Fruit fly (Drosophila melanogaster): ENCODE measurements around the gene CG6333.

The CG6333 gene

dm6 chr3L:17506830-17507229, 20.8 kb upstream of the CG6333 start:
- TF ChIP-seq CG11696 (GFP tag; IDR thresholded peaks at IDR 0.05), result peak; percentile 68
- TF ChIP-seq Hr51 (GFP tag; optimal IDR thresholded peaks at IDR 0.05), result no peak
- TF ChIP-seq cg (GFP tag; optimal IDR thresholded peaks at IDR 0.05), result peak; percentile 22

DNA sequence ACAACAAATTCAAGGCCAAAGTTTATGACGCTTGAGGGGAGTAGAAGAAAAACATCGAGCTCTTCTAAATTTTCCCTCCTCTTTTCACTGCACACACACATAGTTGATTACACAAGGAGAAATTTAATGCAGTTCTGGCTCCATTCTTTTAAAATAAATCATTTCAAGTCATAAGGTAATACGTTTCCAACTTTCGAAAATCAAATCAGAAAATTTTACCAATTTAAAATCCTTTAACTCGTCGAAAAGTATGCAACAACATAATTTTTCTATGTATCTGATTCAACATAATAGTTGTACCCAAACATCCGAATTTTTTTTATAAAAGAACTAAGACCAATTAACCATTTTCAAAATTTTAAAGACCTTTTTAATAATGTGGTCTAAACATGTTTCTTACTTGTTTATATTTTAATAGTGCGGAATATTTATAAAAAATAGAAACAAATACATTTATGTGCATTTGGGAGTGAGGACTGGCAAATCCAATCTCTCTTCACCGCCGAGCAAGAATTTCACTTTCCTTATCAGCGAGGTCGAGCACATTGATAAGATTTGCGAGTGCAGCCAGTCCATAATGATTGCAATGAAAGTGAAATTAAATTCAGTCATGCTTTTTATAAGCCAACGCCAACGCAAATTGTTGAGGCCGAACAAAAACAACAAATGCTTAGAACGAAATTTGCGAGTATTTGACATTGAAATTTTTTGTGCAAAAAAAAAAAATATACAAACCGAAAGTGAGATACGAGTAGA, 20.2 kb upstream of the CG6333 start:
- no peak for TF ChIP-seq CG31224 (GFP tag; IDR thresholded peaks at IDR 0.05)
- TF ChIP-seq grn (GFP tag; optimal IDR thresholded peaks at IDR 0.05), result no peak
- TF ChIP-seq CG2889 (GFP tag; IDR thresholded peaks at IDR 0.05), result no peak
- 0 out of 2 replicates have a peak, but pooled peaks have one; percentile 5 for TF ChIP-seq CG9932 (GFP tag; IDR thresholded peaks at IDR 0.05)
- TF ChIP-seq CG3407 (GFP tag; optimal IDR thresholded peaks at IDR 0.05), result no peak
- no peak for TF ChIP-seq CoRest (tag; optimal IDR thresholded peaks at IDR 0.05)
- TF ChIP-seq Dref (GFP tag; IDR thresholded peaks at IDR 0.05), result no peak
- no peak for TF ChIP-seq CG13624 (GFP tag; optimal IDR thresholded peaks at IDR 0.05)
- no peak for TF ChIP-seq btn (GFP tag; optimal IDR thresholded peaks at IDR 0.05)
- TF ChIP-seq phol (tag; optimal IDR thresholded peaks at IDR 0.05), result peak; percentile 22
- TF ChIP-seq Ets65A (GFP tag), result no peak
- peak; percentile 21; the same call in 1 of the 3 replicates for TF ChIP-seq row (GFP tag; IDR thresholded peaks at IDR 0.05)
- no peak for TF ChIP-seq gro (GFP tag; optimal IDR thresholded peaks at IDR 0.05)
- no peak for TF ChIP-seq CG3281 (GFP tag; optimal IDR thresholded peaks at IDR 0.05)
- no peak for TF ChIP-seq jumu (GFP tag; optimal IDR thresholded peaks at IDR 0.05)
- TF ChIP-seq Optix (GFP tag; IDR thresholded peaks at IDR 0.05), result no peak
- TF ChIP-seq chinmo (GFP tag; IDR thresholded peaks at IDR 0.05; ENCODE audit: partially characterized antibody), result 0 out of 4 replicates have a peak, but pooled peaks have one; percentile 21
- no peak for TF ChIP-seq Neu2 (GFP tag; optimal IDR thresholded peaks at IDR 0.05; ENCODE audit: borderline replicate concordance)
- TF ChIP-seq mirr (GFP tag; optimal IDR thresholded peaks at IDR 0.05), result no peak
- no peak for TF ChIP-seq NC2β (GFP tag; optimal IDR thresholded peaks at IDR 0.05)
- TF ChIP-seq bcd (GFP tag; optimal IDR thresholded peaks at IDR 0.05), result no peak
- TF ChIP-seq unpg (GFP tag; optimal IDR thresholded peaks at IDR 0.05), result no peak
- TF ChIP-seq run (tag; optimal IDR thresholded peaks at IDR 0.05), result no peak
- TF ChIP-seq Aef1 (GFP tag; IDR thresholded peaks at IDR 0.05), result no peak
- TF ChIP-seq sens-2 (GFP tag; IDR thresholded peaks at IDR 0.05), result no peak
- TF ChIP-seq CG18262 (tag; optimal IDR thresholded peaks at IDR 0.05), result peak; percentile 16
- no peak for TF ChIP-seq Atf-2 (GFP tag; optimal IDR thresholded peaks at IDR 0.05)
- TF ChIP-seq CG16863 (GFP tag; optimal IDR thresholded peaks at IDR 0.05), result no peak
- no peak for TF ChIP-seq CG4328 (GFP tag; optimal IDR thresholded peaks at IDR 0.05)
- no peak for TF ChIP-seq ken (GFP tag; IDR thresholded peaks at IDR 0.05)
- TF ChIP-seq CG32767 (GFP tag; IDR thresholded peaks at IDR 0.05), result no peak
- TF ChIP-seq CG9876 (GFP tag; optimal IDR thresholded peaks at IDR 0.05), result no peak
- no peak for TF ChIP-seq HLH3B (GFP tag; IDR thresholded peaks at IDR 0.05)
- TF ChIP-seq CG33213 (GFP tag; optimal IDR thresholded peaks at IDR 0.05), result no peak
- peak; percentile 34 for TF ChIP-seq CG2120 (GFP tag; optimal IDR thresholded peaks at IDR 0.05)
- peak; percentile 17; the same call in 1 of the 2 replicates for TF ChIP-seq Xrp1 (GFP tag; IDR thresholded peaks at IDR 0.05)
- no peak for TF ChIP-seq CG11560 (tag; IDR thresholded peaks at IDR 0.05)
- no peak for TF ChIP-seq CG14710 (tag; optimal IDR thresholded peaks at IDR 0.05)
- TF ChIP-seq danr (GFP tag; IDR thresholded peaks at IDR 0.05), result no peak
- no peak for TF ChIP-seq NFAT (GFP tag; IDR thresholded peaks at IDR 0.05)
- no peak for TF ChIP-seq stwl (tag; optimal IDR thresholded peaks at IDR 0.05)
- no peak for TF ChIP-seq CG4424 (GFP tag; optimal IDR thresholded peaks at IDR 0.05)
- no peak for TF ChIP-seq gsb (GFP tag; IDR thresholded peaks at IDR 0.05)
- peak in 1 of 2 experiments; percentile 33 for TF ChIP-seq bsh (GFP tag; optimal IDR thresholded peaks at IDR 0.05)
- no peak for TF ChIP-seq D19B (GFP tag; optimal IDR thresholded peaks at IDR 0.05)
- TF ChIP-seq wdn (GFP tag; IDR thresholded peaks at IDR 0.05), result no peak

Data from whole organism, embryonic.